Worm (Caenorhabditis elegans) whole organism, young adult: ENCODE results near the gene sre-45.
A peak's percentile ranks its signal among the peaks of the same experiment; 100 is the strongest.

Source experiments
- B0261.1 ChIP-seq: sonication (generic microtip); optimal IDR thresholded peaks from 2 replicates; lab custom pipeline; 2016; ENCODE audit warnings: mild to moderate bottlenecking, missing genetic modification characterization, moderate library complexity, missing compliant biosample characterization
- C06A6.2 ChIP-seq: fragments of 200-800 bp; sonication (Bioruptor generic); conservative IDR thresholded peaks from 2 replicates; pipeline ENCODE4 v1.3.6; 2022; ENCODE audit warnings: missing genetic modification characterization, missing compliant biosample characterization
- F23B12.7 ChIP-seq: sonication (generic microtip); optimal IDR thresholded peaks from 2 replicates; lab custom pipeline; 2017; ENCODE audit warnings: missing genetic modification characterization, mild to moderate bottlenecking, missing compliant biosample characterization, antibody characterized with exemption, moderate library complexity; ENCODE audit not compliant: insufficient read depth
- F57C9.4 ChIP-seq: sonication (generic microtip); optimal IDR thresholded peaks from 2 replicates; lab custom pipeline; 2017; ENCODE audit warnings: mild to moderate bottlenecking, missing genetic modification characterization, missing compliant biosample characterization
- K11D2.4 ChIP-seq: fragments of 200-800 bp; sonication (Bioruptor generic); IDR thresholded peaks from 2 replicates; pipeline ENCODE4 v1.3.6; 2022; ENCODE audit warnings: missing genetic modification reagents, missing genetic modification characterization, missing compliant biosample characterization
- K12H6.12 ChIP-seq: fragments of 200-800 bp; sonication (Bioruptor generic); optimal IDR thresholded peaks from 2 replicates; lab custom pipeline; 2018; ENCODE audit warnings: mild to moderate bottlenecking, missing genetic modification characterization, missing compliant biosample characterization
- Y53G8AR.9 ChIP-seq: fragments of 200-800 bp; sonication (Bioruptor generic); conservative IDR thresholded peaks from 2 replicates; pipeline ENCODE4 v1.3.6; 2022; ENCODE audit warnings: missing genetic modification reagents, missing genetic modification characterization, missing compliant biosample characterization
- attf-3 ChIP-seq: fragments of 200-800 bp; sonication (Bioruptor generic); conservative IDR thresholded peaks from 2 replicates; pipeline ENCODE4 v1.3.6; 2022; ENCODE audit warnings: missing genetic modification reagents, missing genetic modification characterization, missing compliant biosample characterization
- ceh-100 ChIP-seq: fragments of 200-800 bp; sonication (Bioruptor generic); IDR thresholded peaks from 2 replicates; pipeline ENCODE4 v1.3.6; 2022; ENCODE audit warnings: missing genetic modification reagents, missing genetic modification characterization, missing compliant biosample characterization
- gei-17 ChIP-seq: fragments of 200-800 bp; sonication (Bioruptor generic); optimal IDR thresholded peaks from 2 replicates; lab custom pipeline; 2018; ENCODE audit warnings: mild to moderate bottlenecking, missing genetic modification characterization, missing compliant biosample characterization
- hlh-26 ChIP-seq: fragments of 200-800 bp; sonication (Bioruptor generic); conservative IDR thresholded peaks from 2 replicates; pipeline ENCODE4 v1.3.6; 2022; ENCODE audit warnings: missing genetic modification reagents, missing genetic modification characterization, missing compliant biosample characterization
- hmg-20 ChIP-seq: fragments of 200-800 bp; sonication (Bioruptor generic); IDR thresholded peaks from 2 replicates; pipeline ENCODE4 v1.3.6; 2022; ENCODE audit warnings: missing genetic modification reagents, missing genetic modification characterization, missing compliant biosample characterization
- hrde-1 ChIP-seq: sonication (generic microtip); optimal IDR thresholded peaks from 2 replicates; lab custom pipeline; 2016; ENCODE audit warnings: missing genetic modification characterization, mild to moderate bottlenecking, missing compliant biosample characterization, moderate library complexity, missing genotype, missing genetic modification reagents, borderline replicate concordance
- madf-10 ChIP-seq: sonication (generic microtip); optimal IDR thresholded peaks from 2 replicates; lab custom pipeline; 2016; ENCODE audit warnings: mild to moderate bottlenecking, missing genetic modification characterization, missing compliant biosample characterization
- mel-28 ChIP-seq: sonication (generic microtip); optimal IDR thresholded peaks from 2 replicates; lab custom pipeline; 2016; ENCODE audit warnings: borderline replicate concordance, mild to moderate bottlenecking, missing genetic modification characterization, missing compliant biosample characterization
- mes-4 ChIP-seq: sonication (generic microtip); optimal IDR thresholded peaks from 2 replicates; lab custom pipeline; 2016; ENCODE audit warnings: missing genotype, missing genetic modification characterization, missing compliant biosample characterization
- nfya-1 ChIP-seq: sonication (generic microtip); optimal IDR thresholded peaks from 2 replicates; lab custom pipeline; 2017; ENCODE audit warnings: antibody characterized with exemption, missing compliant biosample characterization, missing genetic modification characterization, borderline replicate concordance; ENCODE audit not compliant: insufficient read depth
- nhr-27 ChIP-seq: fragments of 200-800 bp; sonication (Bioruptor generic); optimal IDR thresholded peaks from 2 replicates; lab custom pipeline; 2018; ENCODE audit warnings: mild to moderate bottlenecking, missing genetic modification characterization, moderate library complexity, missing compliant biosample characterization
- nhr-80 ChIP-seq: sonication (generic microtip); optimal IDR thresholded peaks from 2 replicates; lab custom pipeline; 2016; ENCODE audit warnings: missing genetic modification characterization, missing compliant biosample characterization
- nhr-90 ChIP-seq: sonication (generic microtip); optimal IDR thresholded peaks from 2 replicates; lab custom pipeline; 2016; ENCODE audit warnings: missing genotype, mild to moderate bottlenecking, missing genetic modification characterization, missing compliant biosample characterization
- pbrm-1 ChIP-seq: fragments of 200-800 bp; sonication (Bioruptor generic); IDR thresholded peaks from 2 replicates; pipeline ENCODE4 v1.3.6; 2022; ENCODE audit warnings: missing genetic modification reagents, missing genetic modification characterization, missing compliant biosample characterization
- snpc-3.4 ChIP-seq: sonication (generic microtip); optimal IDR thresholded peaks from 2 replicates; lab custom pipeline; 2017; ENCODE audit warnings: missing genetic modification characterization, mild to moderate bottlenecking, missing compliant biosample characterization, antibody characterized with exemption, moderate library complexity, missing genotype, missing genetic modification reagents
- snpc-4 ChIP-seq, 5 experiments: fragments of 150-350 bp in 1 of 5; sonication (generic microtip) in 4 of 5; optimal IDR thresholded peaks; 2 replicates each; lab custom pipeline; 2014 to 2018; ENCODE audit warnings: missing genetic modification characterization in 5 of 5, missing biosample characterization in 3 of 5, antibody characterized with exemption in 2 of 5, mild to moderate bottlenecking in 2 of 5, missing compliant biosample characterization in 2 of 5, missing genotype in 2 of 5, moderate library complexity in 2 of 5, missing genetic modification reagents in 1 of 5
- tbp1 ChIP-seq: fragments of 200-800 bp; sonication (Bioruptor generic); optimal IDR thresholded peaks from 2 replicates; lab custom pipeline; 2018; ENCODE audit warnings: mild to moderate bottlenecking, missing genetic modification characterization, missing compliant biosample characterization
- ztf-28 ChIP-seq: fragments of 200-800 bp; sonication (Bioruptor generic); IDR thresholded peaks from 2 replicates; pipeline ENCODE4 v1.3.6; 2022; ENCODE audit warnings: missing genetic modification reagents, missing genetic modification characterization, missing compliant biosample characterization
- ztf-3 ChIP-seq: fragments of 200-800 bp; sonication (Bioruptor generic); optimal IDR thresholded peaks from 2 replicates; lab custom pipeline; 2018; ENCODE audit warnings: mild to moderate bottlenecking, missing genetic modification characterization, missing compliant biosample characterization

Gene sre-45

DNA sequence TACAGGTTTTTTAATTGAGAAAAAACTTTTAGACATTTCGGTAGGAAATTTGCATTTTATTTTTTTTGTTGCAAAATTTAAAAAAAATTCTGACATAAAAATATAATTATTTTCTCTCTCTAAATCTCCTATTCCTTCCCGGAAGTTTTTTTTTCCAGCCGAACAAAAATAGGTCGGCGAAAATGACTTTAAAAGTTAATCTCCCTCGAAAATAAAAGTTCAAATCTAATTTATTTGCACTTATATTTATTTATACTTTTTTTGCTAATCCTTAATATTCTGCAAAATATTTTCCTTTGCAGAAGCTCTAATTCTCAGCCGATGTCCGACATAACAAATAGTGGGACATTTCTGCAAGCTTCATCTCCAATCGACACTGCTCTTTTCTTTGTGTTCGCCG, 16.1 kb upstream of the sre-45 start, which contains the start of gene F45H10.5:
Gene F45H10.5 (plus strand): TSS at position 301 of the 400 bp plus-strand sequence.
- TF ChIP-seq nhr-27 (tag; lab: Kevin White, UChicago) (no peak), F57C9.4 (tag; lab: Kevin White, UChicago) (no peak), snpc-3.4 (tag; lab: Kevin White, UChicago) (no peak), tbp1 (GFP tag; lab: Kevin White, UChicago) (no peak), ceh-100 (no peak), ztf-3 (GFP tag; lab: Kevin White, UChicago) (no peak), hlh-26 (no peak), nfya-1 (tag; lab: Kevin White, UChicago) (no peak), hrde-1 (tag; lab: Kevin White, UChicago) (no peak), nhr-90 (no peak)
- TF ChIP-seq, all 124 proteins: peak for 0

DNA sequence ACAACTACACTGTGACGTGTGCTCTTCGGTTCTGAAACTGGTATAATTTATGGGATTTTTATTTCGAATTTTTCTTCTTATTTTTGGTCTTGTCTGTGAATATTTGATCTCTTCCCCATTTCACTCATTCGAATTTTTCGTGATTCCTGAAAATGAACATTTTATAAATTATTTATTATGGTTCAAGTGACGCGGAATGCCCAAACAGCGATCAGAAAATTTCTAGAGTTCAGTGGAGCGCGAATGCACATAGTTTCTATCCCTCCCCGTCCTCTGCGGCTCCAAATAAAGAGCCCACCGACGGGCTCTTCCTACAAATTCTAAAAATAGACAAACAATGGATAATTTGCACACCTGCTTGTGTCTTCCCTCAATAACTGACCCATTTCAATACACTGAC, 14.0 kb upstream of the sre-45 start, which contains the start of gene F54F11.1:
Gene F54F11.1 (plus strand): TSS at position 301 of the 400 bp plus-strand sequence.
- no peak for TF ChIP-seq gei-17

DNA sequence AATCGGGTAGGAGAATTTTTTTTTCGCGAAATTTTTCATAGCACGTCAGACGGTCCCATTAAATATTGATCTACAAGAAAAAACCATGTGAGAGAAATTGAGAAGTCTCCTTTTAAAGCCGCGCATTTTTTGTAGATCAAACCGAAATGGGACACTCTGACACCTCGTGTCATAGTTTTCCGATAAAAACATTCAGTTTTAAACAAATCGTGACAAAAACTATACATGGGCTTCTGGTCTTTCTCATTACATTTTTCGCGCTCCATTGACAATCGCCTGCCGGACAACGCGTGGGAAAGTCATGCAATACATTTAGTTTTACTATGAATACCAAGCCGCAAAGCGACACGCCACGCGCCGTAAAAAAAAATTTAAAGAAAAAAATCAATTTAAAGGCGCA, 12.3 kb upstream of the sre-45 start:
- TF ChIP-seq mes-4 (tag; lab: Kevin White, UChicago), result no peak
- no peak for TF ChIP-seq mel-28
- TF ChIP-seq C06A6.2 (GFP tag; lab: Robert Waterston, UW), result no peak
- TF ChIP-seq madf-10 (tag; lab: Kevin White, UChicago), result no peak
- TF ChIP-seq hrde-1 (tag; lab: Kevin White, UChicago), result no peak
- TF ChIP-seq attf-3 (GFP tag; lab: Robert Waterston, UW), result no peak
- TF ChIP-seq pbrm-1, result no peak
- TF ChIP-seq B0261.1 (tag; lab: Kevin White, UChicago), result no peak
- TF ChIP-seq nhr-27 (tag; lab: Kevin White, UChicago), result no peak
- TF ChIP-seq Y53G8AR.9 (GFP tag; lab: Robert Waterston, UW), result no peak
- TF ChIP-seq F23B12.7, result no peak
- no peak for TF ChIP-seq gei-17
- no peak for TF ChIP-seq F57C9.4 (tag; lab: Kevin White, UChicago)
- no peak for TF ChIP-seq ztf-28 (GFP tag; lab: Robert Waterston, UW)
- TF ChIP-seq hmg-20, result no peak
- TF ChIP-seq K12H6.12, result no peak
- TF ChIP-seq, all 124 proteins: peak for 0

DNA sequence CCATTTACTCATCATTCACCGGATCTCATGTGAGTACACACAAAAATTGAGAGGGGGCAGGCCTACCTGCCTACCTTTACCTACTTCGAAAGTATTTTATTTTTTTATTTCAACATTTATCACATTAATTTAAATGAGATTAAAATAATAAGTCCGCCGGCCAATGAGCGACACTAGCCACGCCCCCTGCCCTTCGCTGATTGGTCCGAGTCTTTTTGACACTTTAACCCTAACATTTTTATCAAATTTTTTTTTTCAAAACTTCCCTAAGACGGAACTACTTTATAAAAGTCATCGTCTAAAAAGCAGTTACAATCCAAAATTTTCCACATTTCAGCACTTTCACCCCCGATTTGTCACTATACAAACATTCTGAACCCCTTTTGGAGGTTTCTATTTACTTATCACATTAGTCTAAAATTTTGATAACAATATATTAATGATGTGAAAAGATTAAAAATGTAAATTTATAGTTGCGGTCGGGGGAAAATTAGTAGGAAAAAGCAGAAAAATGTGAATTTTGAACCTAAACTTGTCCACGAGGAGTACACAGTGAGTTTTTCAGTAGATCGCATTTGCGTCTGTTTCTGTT, 11.6 kb upstream of the sre-45 start:
- TF ChIP-seq nhr-80 (tag; lab: Kevin White, UChicago), result peak; percentile 9
- no peak for TF ChIP-seq K12H6.12
- TF ChIP-seq nhr-27 (tag; lab: Kevin White, UChicago), result no peak
- TF ChIP-seq K11D2.4 (GFP tag; lab: Robert Waterston, UW), result no peak

DNA sequence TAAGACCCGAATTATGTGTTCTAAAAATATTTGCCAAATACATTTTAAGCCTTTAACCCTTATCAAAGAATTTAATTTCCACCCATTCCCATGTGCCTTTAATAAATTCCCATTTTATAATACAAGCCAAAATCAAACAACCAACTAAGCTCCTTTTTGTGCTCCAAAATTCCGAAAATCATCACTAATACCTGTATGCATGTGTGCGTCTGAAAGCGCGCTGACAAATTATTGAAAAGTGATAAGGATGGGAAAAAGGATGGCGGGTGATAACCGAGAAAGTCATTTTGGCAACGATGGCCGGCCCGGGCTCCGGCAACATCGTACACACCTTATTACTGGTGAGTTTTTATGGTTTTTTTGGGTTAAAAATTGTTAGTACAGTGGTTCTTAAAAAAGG, 10.2 kb upstream of the sre-45 start, which contains the start of gene nep-17:
Gene nep-17 (plus strand): TSS at position 285 of the 400 bp plus-strand sequence.
- TF ChIP-seq nhr-80 (tag; lab: Kevin White, UChicago) (peak; percentile 68), tbp1 (GFP tag; lab: Kevin White, UChicago) (no peak)

DNA sequence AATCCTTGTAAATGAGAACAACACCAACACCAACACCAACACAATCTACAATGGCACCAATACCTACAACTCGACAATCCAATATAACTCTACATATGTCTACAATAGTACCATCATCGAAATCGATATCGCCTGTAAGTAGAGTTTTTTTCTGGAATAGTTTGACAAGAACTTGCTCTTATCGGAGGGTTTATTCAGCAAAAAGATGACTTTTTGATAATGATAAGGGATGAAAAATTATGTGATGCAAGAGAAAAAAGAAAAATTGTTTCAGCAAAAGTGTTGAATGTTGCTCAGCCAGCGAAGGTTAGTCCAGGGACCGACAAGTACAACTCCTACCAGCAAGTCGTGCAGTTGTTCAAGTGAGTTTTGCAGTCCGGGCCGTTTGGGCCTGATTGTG, 9.1 kb upstream of the sre-45 start:
- TF ChIP-seq snpc-4 (GFP tag; optimal IDR thresholded peaks at IDR 0.05; lab: Kevin White, UChicago), result no peak
- TF ChIP-seq snpc-4 (tag; optimal IDR thresholded peaks at IDR 0.05; lab: Kevin White, UChicago), result no peak
- peak; percentile 42 for TF ChIP-seq nhr-80 (tag; lab: Kevin White, UChicago)
